Worm (Caenorhabditis elegans) whole organism, dauer: ENCODE measurements around the gene str-163.

Experiments used
- unc-62 ChIP-seq: sonication (generic microtip); optimal IDR thresholded peaks from 2 replicates; lab custom pipeline; 2017; ENCODE audit warnings: missing biosample characterization, missing genetic modification reagents, missing genetic modification characterization

Gene str-163

DNA sequence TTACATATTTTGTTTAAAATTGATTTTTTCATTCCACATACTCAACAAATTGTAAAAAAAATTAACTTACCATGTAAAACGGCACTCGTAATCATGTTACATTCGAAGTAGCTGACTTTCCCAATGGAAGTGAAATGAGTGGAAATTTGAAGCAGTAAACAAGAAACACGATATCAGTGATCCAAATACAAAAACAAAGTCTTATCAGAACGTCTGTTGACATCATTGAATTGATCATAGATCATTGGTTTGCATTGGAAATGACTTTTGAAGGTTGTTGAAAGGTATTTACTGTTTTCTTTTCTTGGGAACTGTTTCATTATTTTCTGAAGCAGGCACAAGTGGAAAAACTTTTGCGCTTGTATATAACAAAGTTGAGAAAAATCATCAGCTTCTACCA, 22.0 kb downstream of the str-163 start, which contains the start of gene Y9C9A.16:
Y9C9A.16 (minus strand) TSS at position 131 of the 400 bp plus-strand sequence.
- no peak for TF ChIP-seq unc-62

ce11 chrIV:4977176-4977693, 23.2 kb downstream of the str-163 start, which contains the start of gene E03H12.5:
TSS of gene E03H12.5 (plus strand) at chrIV:4977226.
- TF ChIP-seq unc-62 = no peak

DNA sequence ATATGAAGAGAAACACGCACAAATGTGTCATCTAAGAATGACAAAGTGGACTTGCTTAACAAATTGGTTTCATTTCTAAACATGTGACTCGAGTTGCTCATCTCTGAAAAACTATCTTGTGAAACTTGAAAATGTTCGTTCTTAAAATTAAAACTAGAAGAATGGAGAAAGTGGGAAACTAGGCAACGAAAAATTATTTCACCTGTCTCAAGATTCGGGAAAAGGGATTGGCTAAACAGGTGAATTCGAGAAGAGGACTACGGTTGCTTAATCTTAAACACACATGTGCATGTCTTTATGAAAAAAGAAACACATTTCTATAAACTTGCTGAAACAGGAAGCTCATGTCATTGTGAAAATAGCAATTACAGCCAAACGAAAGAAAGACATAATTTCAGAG, 27.0 kb downstream of the str-163 start, which contains the start of gene srz-24:
srz-24 (minus strand) TSS at position 101 of the 400 bp plus-strand sequence.
- no peak for TF ChIP-seq unc-62

DNA sequence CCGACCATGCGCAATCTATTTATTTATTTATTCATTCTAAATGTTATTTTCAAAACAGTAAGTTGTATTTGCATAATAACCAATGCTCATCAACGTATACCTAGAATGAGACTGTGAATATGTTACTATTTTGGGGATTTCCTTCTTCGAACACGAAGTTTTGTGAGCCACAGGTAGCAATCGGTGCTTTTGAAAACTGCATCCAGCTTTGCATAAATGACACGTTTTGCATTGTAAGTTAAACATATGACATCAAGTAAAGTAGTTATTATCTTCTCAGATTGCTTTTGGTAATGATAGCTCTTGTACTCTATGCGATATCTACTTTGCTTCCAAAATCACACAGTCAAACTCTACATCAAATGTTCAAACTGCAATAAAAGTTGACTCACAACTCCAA, 28.5 kb downstream of the str-163 start, which contains the start of gene E03H12.4:
E03H12.4 (plus strand) TSS at position 120 of the 400 bp plus-strand sequence.
- TF ChIP-seq unc-62 = no peak

- TF ChIP-seq unc-62 = no peak
These were observed 29.8 kb downstream of the str-163 start, which contains the start of gene clec-176 for ce11 chrIV:4983746-4984145. TSS of gene clec-176 (plus strand) at chrIV:4984046.

DNA sequence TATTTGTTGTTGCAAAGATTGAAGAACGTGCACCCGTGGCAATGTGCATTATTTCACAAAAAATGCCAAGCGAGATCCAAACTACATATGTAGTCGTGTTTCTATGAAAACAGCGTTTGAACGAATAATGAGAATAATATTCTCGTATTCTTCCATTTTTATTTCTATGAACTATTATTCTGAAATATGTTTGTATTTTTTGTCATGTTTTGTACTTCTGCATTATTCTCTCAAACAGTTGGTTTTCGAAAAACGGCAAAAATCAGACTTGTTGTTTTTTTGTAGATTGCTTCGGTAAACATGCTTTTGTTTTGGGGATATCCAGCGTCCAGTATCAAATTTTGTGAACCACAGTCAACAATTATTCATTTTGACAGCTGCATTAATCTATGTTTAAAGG, 32.3 kb downstream of the str-163 start, which contains the start of gene clec-177:
clec-177 (plus strand) TSS at position 301 of the 400 bp plus-strand sequence.
- TF ChIP-seq unc-62 = no peak

ce11 chrIV:4988531-4988930, 34.5 kb downstream of the str-163 start, which contains the start of gene E03H12.7:
TSS of gene E03H12.7 (minus strand) at chrIV:4988631.
- no peak for TF ChIP-seq unc-62

- no peak for TF ChIP-seq unc-62
These were observed 38.1 kb downstream of the str-163 start, which contains the start of gene str-162 for ce11 chrIV:4992089-4992488. TSS of gene str-162 (plus strand) at chrIV:4992389.

ce11 chrIV:4993128-4993527, 39.1 kb downstream of the str-163 start:
- no peak for TF ChIP-seq unc-62

DNA sequence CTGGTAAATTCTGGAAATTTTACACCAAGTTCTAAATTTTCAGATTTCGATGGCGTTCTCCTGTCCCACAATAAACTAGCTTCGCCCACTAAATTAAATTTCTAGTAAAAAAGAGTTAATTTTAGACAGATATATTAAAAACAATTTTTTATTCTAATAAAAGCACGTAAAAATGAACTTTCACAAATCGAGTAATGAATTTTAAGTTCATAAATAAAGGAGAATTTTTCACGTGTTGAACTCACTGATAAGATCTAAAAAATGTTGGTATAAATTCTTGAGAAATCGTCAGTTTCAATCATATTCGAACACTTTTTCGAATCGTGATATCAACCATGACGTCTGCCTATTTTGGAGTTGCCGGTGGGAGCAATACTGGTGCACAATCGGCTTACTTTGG, 41.9 kb downstream of the str-163 start, which contains the start of gene ssq-2:
ssq-2 (plus strand) TSS at position 301 of the 400 bp plus-strand sequence.
- no peak for TF ChIP-seq unc-62

DNA sequence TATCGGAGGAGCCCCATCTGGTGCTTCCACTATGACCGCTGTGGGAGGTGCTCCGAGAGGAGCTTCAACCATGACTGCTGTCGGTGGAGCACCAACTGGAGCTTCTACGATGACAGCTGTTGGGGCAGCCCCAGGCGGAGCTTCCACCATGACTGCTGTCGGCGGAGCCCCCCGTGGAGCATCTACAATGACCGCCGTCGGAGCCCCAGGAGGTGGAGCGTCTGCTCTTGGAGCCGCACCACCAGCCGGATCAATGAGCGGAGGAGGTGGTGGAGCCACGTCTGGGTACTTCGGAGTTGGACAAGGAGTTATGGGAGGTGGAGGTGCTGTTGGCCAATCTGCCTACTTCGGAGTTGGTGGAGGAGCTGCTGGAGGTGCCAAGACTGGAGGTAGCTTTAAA, 43.0 kb downstream of the str-163 start:
- no peak for TF ChIP-seq unc-62

DNA sequence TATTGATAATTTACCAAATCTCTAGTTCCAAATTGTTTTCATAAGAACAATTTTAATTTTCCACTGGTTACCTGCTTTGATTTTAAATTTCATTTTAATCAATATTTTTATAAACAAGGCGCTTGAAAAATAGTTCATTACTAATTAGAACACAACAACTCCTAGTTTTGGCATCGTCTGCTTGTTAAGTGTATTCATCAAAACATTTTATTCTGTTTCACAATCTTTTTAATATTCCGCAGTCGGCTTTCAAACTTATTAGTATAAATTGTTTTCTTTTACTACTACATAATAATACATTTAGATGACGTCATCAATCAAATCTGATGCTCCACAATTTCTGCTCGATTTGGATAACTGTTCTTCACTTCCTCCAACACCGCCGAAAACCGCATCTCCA, 48.5 kb downstream of the str-163 start, which contains the start of gene pes-1:
pes-1 (plus strand) TSS at position 301 of the 400 bp plus-strand sequence.
- TF ChIP-seq unc-62 = no peak

ce11 chrIV:5005154-5005553, 51.2 kb downstream of the str-163 start:
- no peak for TF ChIP-seq unc-62
